Fruit fly (Drosophila melanogaster) whole organism, wandering third instar larva: Measurements from ENCODE around the gene tmod.

Experiments
- Abd-B ChIP-seq: fragments of >200 bp; optimal IDR thresholded peaks from 2 replicates; lab custom pipeline; 2017; ENCODE audit warnings: missing biosample characterization, missing genetic modification characterization
- CG32264 ChIP-seq: fragments of 200-800 bp; sonication (Bioruptor generic); optimal IDR thresholded peaks from 2 replicates; lab custom pipeline; 2016; ENCODE audit warnings: missing biosample characterization, missing genetic modification characterization
- CG9705 ChIP-seq: fragments of 200-800 bp; sonication (Bioruptor generic); optimal IDR thresholded peaks from 2 replicates; lab custom pipeline; 2018; ENCODE audit warnings: missing biosample characterization, mild to moderate bottlenecking, missing genetic modification characterization
- CrebA ChIP-seq: fragments of 200-800 bp; sonication (Bioruptor generic); optimal IDR thresholded peaks from 2 replicates; lab custom pipeline; 2016; ENCODE audit warnings: missing biosample characterization, mild to moderate bottlenecking, missing genetic modification characterization, borderline replicate concordance
- Dfd ChIP-seq: fragments of >200 bp; optimal IDR thresholded peaks from 2 replicates; lab custom pipeline; 2017; ENCODE audit warnings: missing biosample characterization, missing genetic modification characterization
- Dif ChIP-seq: fragments of 200-275, 200-300 bp; sonication (Bioruptor generic); optimal IDR thresholded peaks from 2 replicates; lab custom pipeline; 2018; ENCODE audit warnings: missing biosample characterization, missing genetic modification characterization; ENCODE audit not compliant: partially characterized antibody
- GATAd ChIP-seq: sonication (Bioruptor generic); optimal IDR thresholded peaks from 2 replicates; lab custom pipeline; 2016; ENCODE audit warnings: missing biosample characterization, missing genetic modification characterization
- HLH106 ChIP-seq: fragments of 200-800 bp; optimal IDR thresholded peaks from 3 replicates; lab custom pipeline; 2019; ENCODE audit warnings: missing biosample characterization, mild to moderate bottlenecking, missing genetic modification characterization, moderate library complexity
- Hr78 ChIP-seq: fragments of >200 bp; optimal IDR thresholded peaks from 2 replicates; lab custom pipeline; 2017; ENCODE audit warnings: missing biosample characterization, missing genetic modification characterization
- Jra ChIP-seq: sonication (Bioruptor generic); optimal IDR thresholded peaks from 2 replicates; lab custom pipeline; 2016; ENCODE audit warnings: missing biosample characterization, missing genetic modification characterization
- Mio ChIP-seq: sonication (Bioruptor generic); optimal IDR thresholded peaks from 2 replicates; lab custom pipeline; 2016; ENCODE audit warnings: missing biosample characterization, missing genetic modification characterization
- N ChIP-seq: fragments of >200 bp; optimal IDR thresholded peaks from 2 replicates; lab custom pipeline; 2018; ENCODE audit warnings: missing biosample characterization, missing external identifiers, missing genetic modification characterization
- OdsH ChIP-seq: fragments of 200-800 bp; sonication (Bioruptor generic); optimal IDR thresholded peaks from 2 replicates; lab custom pipeline; 2016; ENCODE audit warnings: missing biosample characterization, mild to moderate bottlenecking, missing genetic modification characterization
- Rel ChIP-seq, 2 experiments: fragments of 200-800 bp; sonication (Bioruptor generic) in 1 of 2; optimal IDR thresholded peaks; 2 replicates in 1 of 2; 3 replicates in 1 of 2; lab custom pipeline; 2016 to 2019; ENCODE audit warnings: mild to moderate bottlenecking in 2 of 2, missing biosample characterization in 2 of 2, missing genetic modification characterization in 2 of 2, moderate library complexity in 1 of 2
- Sp1 ChIP-seq: fragments of 200-800 bp; sonication (Bioruptor generic); optimal IDR thresholded peaks from 3 replicates; lab custom pipeline; 2019; ENCODE audit warnings: missing biosample characterization, mild to moderate bottlenecking, missing genetic modification characterization, moderate library complexity
- Vsx2 ChIP-seq: fragments of 200-300, 225-300 bp; sonication (Bioruptor generic); optimal IDR thresholded peaks from 2 replicates; lab custom pipeline; 2018; ENCODE audit warnings: missing biosample characterization, missing genetic modification characterization; ENCODE audit not compliant: partially characterized antibody
- br ChIP-seq: fragments of 200-800 bp; sonication (Bioruptor generic); optimal IDR thresholded peaks from 2 replicates; lab custom pipeline; 2016; ENCODE audit warnings: missing biosample characterization, missing genetic modification characterization
- brk ChIP-seq: fragments of 200-800 bp; sonication (Bioruptor generic); optimal IDR thresholded peaks from 2 replicates; lab custom pipeline; 2016; ENCODE audit warnings: missing biosample characterization, mild to moderate bottlenecking, missing genetic modification characterization
- dmrt93B ChIP-seq: fragments of 200-800 bp; sonication (Bioruptor generic); optimal IDR thresholded peaks from 2 replicates; lab custom pipeline; 2018; ENCODE audit warnings: missing biosample characterization, mild to moderate bottlenecking, missing genetic modification characterization
- dsf ChIP-seq: sonication (Bioruptor generic); optimal IDR thresholded peaks from 2 replicates; lab custom pipeline; 2016; ENCODE audit warnings: missing biosample characterization, missing genetic modification characterization, borderline replicate concordance
- ey ChIP-seq: fragments of 200-800 bp; sonication (Bioruptor generic); optimal IDR thresholded peaks from 2 replicates; lab custom pipeline; 2016; ENCODE audit warnings: missing biosample characterization, missing genetic modification characterization
- foxo ChIP-seq, 2 experiments: fragments of 200-800 bp; sonication (Bioruptor generic); optimal IDR thresholded peaks; 2 replicates in 1 of 2; 3 replicates in 1 of 2; lab custom pipeline; 2016 to 2017; ENCODE audit warnings: missing biosample characterization in 2 of 2, missing genetic modification characterization in 2 of 2
- fru ChIP-seq: fragments of 200-800 bp; sonication (Bioruptor generic); optimal IDR thresholded peaks from 3 replicates; lab custom pipeline; 2016; ENCODE audit warnings: missing biosample characterization, mild to moderate bottlenecking, missing genetic modification characterization
- h ChIP-seq: fragments of 200-800 bp; sonication (Bioruptor generic); optimal IDR thresholded peaks from 3 replicates; lab custom pipeline; 2016; ENCODE audit warnings: missing biosample characterization, mild to moderate bottlenecking, missing genetic modification characterization
- jim ChIP-seq: fragments of 175-275, 200-325 bp; sonication (Bioruptor generic); optimal IDR thresholded peaks from 2 replicates; lab custom pipeline; 2016; ENCODE audit warnings: missing biosample characterization, mild to moderate bottlenecking, missing genetic modification characterization
- lola ChIP-seq: fragments of >200 bp; optimal IDR thresholded peaks from 2 replicates; lab custom pipeline; 2017; ENCODE audit warnings: missing biosample characterization, missing genetic modification characterization
- pan ChIP-seq: fragments of >200 bp; optimal IDR thresholded peaks from 2 replicates; lab custom pipeline; 2017
- sage ChIP-seq: fragments of 200-800 bp; sonication (Bioruptor generic); optimal IDR thresholded peaks from 2 replicates; lab custom pipeline; 2016; ENCODE audit warnings: missing biosample characterization, mild to moderate bottlenecking, missing genetic modification characterization
- sv ChIP-seq: fragments of 200-800 bp; sonication (Bioruptor generic); optimal IDR thresholded peaks from 3 replicates; lab custom pipeline; 2016; ENCODE audit warnings: missing biosample characterization, missing genetic modification characterization
- tai ChIP-seq: sonication (Bioruptor generic); optimal IDR thresholded peaks from 2 replicates; lab custom pipeline; 2016; ENCODE audit warnings: missing biosample characterization, missing genetic modification characterization
- woc ChIP-seq: sonication (Bioruptor generic); optimal IDR thresholded peaks from 2 replicates; lab custom pipeline; 2016; ENCODE audit warnings: missing biosample characterization, mild to moderate bottlenecking, missing genetic modification characterization

Gene tmod

dm6 chr3R:30605889-30606288 lies 73.5 kb downstream of the tmod start, which contains the start of gene CG31016:
Gene CG31016 (plus strand): TSS chr3R:30606189.
- TF ChIP-seq Dfd (GFP tag; lab: Kevin White, UChicago) (no peak), sage (no peak), N (no peak), HLH106 (tag; lab: Kevin White, UChicago) (no peak), Sp1 (no peak), h (GFP tag; lab: Kevin White, UChicago) (no peak), foxo (GFP tag; optimal IDR thresholded peaks at IDR 0.05; lab: Kevin White, UChicago) (no peak), Mio (GFP tag; lab: Kevin White, UChicago) (no peak), Dif (GFP tag; lab: Kevin White, UChicago) (no peak), sv (GFP tag; lab: Kevin White, UChicago) (no peak), Rel (GFP tag; optimal IDR thresholded peaks at IDR 0.05; lab: Kevin White, UChicago) (no peak), Rel (tag; optimal IDR thresholded peaks at IDR 0.05; lab: Kevin White, UChicago) (no peak), GATAd (no peak)

dm6 chr3R:30616098-30616857 lies 83.9 kb downstream of the tmod start:
- TF ChIP-seq tai (no peak), lola (no peak), Mio (GFP tag; lab: Kevin White, UChicago) (no peak), CrebA (GFP tag; lab: Kevin White, UChicago) (no peak), OdsH (GFP tag; lab: Kevin White, UChicago) (no peak), jim (GFP tag; lab: Kevin White, UChicago) (no peak), CG32264 (no peak), brk (GFP tag; lab: Kevin White, UChicago) (no peak), br (GFP tag; lab: Kevin White, UChicago) (no peak), N (no peak), CG9705 (GFP tag; lab: Kevin White, UChicago) (no peak), Rel (GFP tag; optimal IDR thresholded peaks at IDR 0.05; lab: Kevin White, UChicago) (no peak), Rel (tag; optimal IDR thresholded peaks at IDR 0.05; lab: Kevin White, UChicago) (no peak), foxo (GFP tag; optimal IDR thresholded peaks at IDR 0.05; lab: Kevin White, UChicago) (no peak), pan (lab: Kevin White, UChicago) (no peak), fru (GFP tag; lab: Kevin White, UChicago) (no peak), woc (no peak)

- TF ChIP-seq sage (no peak), GATAd (no peak), jim (GFP tag; lab: Kevin White, UChicago) (no peak), Jra (no peak), HLH106 (tag; lab: Kevin White, UChicago) (no peak)
These were observed 85.0 kb downstream of the tmod start for dm6 chr3R:30617457-30617856.

dm6 chr3R:30621806-30622205 lies 89.4 kb downstream of the tmod start, which contains the start of gene CG44954:
Gene CG44954 (minus strand): TSS chr3R:30621906.
- TF ChIP-seq sage (no peak), fru (GFP tag; lab: Kevin White, UChicago) (no peak), dmrt93B (GFP tag; lab: Kevin White, UChicago) (no peak), Abd-B (GFP tag; lab: Kevin White, UChicago) (no peak), CG32264 (no peak), br (GFP tag; lab: Kevin White, UChicago) (no peak), tai (no peak), ey (GFP tag; lab: Kevin White, UChicago) (no peak), Dfd (GFP tag; lab: Kevin White, UChicago) (no peak), Hr78 (no peak), pan (lab: Kevin White, UChicago) (no peak), N (no peak), HLH106 (tag; lab: Kevin White, UChicago) (no peak), dsf (GFP tag; lab: Kevin White, UChicago) (no peak), GATAd (no peak), Vsx2 (GFP tag; lab: Kevin White, UChicago) (no peak), woc (no peak), foxo (GFP tag; optimal IDR thresholded peaks at IDR 0.05; lab: Kevin White, UChicago) (no peak), sv (GFP tag; lab: Kevin White, UChicago) (no peak)
- TF ChIP-seq, all 38 proteins: peak for 0
